Fruit fly (Drosophila melanogaster): ENCODE results near the gene Ref1.

- TF ChIP-seq CG12391 (tag; optimal IDR thresholded peaks at IDR 0.05) (no peak), slou (GFP tag; optimal IDR thresholded peaks at IDR 0.05) (no peak), ham (GFP tag; IDR thresholded peaks at IDR 0.05) (no peak), CG4854 (GFP tag; optimal IDR thresholded peaks at IDR 0.05) (no peak), unpg (GFP tag; optimal IDR thresholded peaks at IDR 0.05) (no peak), CG4404 (GFP tag; IDR thresholded peaks at IDR 0.05) (no peak), Oli (tag; optimal IDR thresholded peaks at IDR 0.05) (no peak)
These were observed 25.9 kb downstream of the Ref1 start, which contains the start of gene CG1979 for dm6 chr3R:7054286-7054685.

All from whole organism, embryonic.